Worm (Caenorhabditis elegans) whole organism, young adult: ENCODE results near the gene C40A11.8.

Source experiments
- B0019.2 ChIP-seq: fragments of 200-800 bp; sonication (Bioruptor generic); conservative IDR thresholded peaks from 2 replicates; pipeline ENCODE4 v1.3.6; 2022; ENCODE audit warnings: missing genetic modification reagents, missing genetic modification characterization, missing compliant biosample characterization
- F22D6.2 ChIP-seq: sonication (generic microtip); optimal IDR thresholded peaks from 2 replicates; lab custom pipeline; 2016; ENCODE audit warnings: mild to moderate bottlenecking, missing genetic modification characterization, missing compliant biosample characterization
- F23B12.7 ChIP-seq: sonication (generic microtip); optimal IDR thresholded peaks from 2 replicates; lab custom pipeline; 2017; ENCODE audit warnings: missing genetic modification characterization, mild to moderate bottlenecking, missing compliant biosample characterization, antibody characterized with exemption, moderate library complexity; ENCODE audit not compliant: insufficient read depth
- F37B4.10 ChIP-seq: fragments of 200-800 bp; sonication (Bioruptor generic); IDR thresholded peaks from 2 replicates; pipeline ENCODE4 v1.3.6; 2022; ENCODE audit warnings: missing genetic modification characterization, missing compliant biosample characterization
- F55B11.4 ChIP-seq: sonication (generic microtip); optimal IDR thresholded peaks from 2 replicates; lab custom pipeline; 2016; ENCODE audit warnings: missing compliant biosample characterization, missing genetic modification characterization, borderline replicate concordance; ENCODE audit not compliant: insufficient read depth
- Y53F4B.3 ChIP-seq: fragments of 200-800 bp; sonication (Bioruptor generic); IDR thresholded peaks from 2 replicates; pipeline ENCODE4 v1.3.6; 2022; ENCODE audit warnings: missing genetic modification reagents, missing genetic modification characterization, missing compliant biosample characterization
- Y79H2A.3 ChIP-seq: fragments of 200-800 bp; sonication (Bioruptor generic); conservative IDR thresholded peaks from 2 replicates; pipeline ENCODE4 v1.3.6; 2022; ENCODE audit warnings: missing genetic modification reagents, missing genetic modification characterization, missing compliant biosample characterization
- atf-7 ChIP-seq: sonication (generic microtip); optimal IDR thresholded peaks from 2 replicates; lab custom pipeline; 2017; ENCODE audit warnings: mild to moderate bottlenecking, missing genetic modification characterization, missing compliant biosample characterization
- attf-5 ChIP-seq: fragments of 200-800 bp; sonication (Bioruptor generic); optimal IDR thresholded peaks from 2 replicates; lab custom pipeline; 2018; ENCODE audit warnings: mild to moderate bottlenecking, missing genetic modification characterization, missing compliant biosample characterization
- bed-1 ChIP-seq: fragments of 200-800 bp; sonication (Bioruptor generic); IDR thresholded peaks from 2 replicates; pipeline ENCODE4 v1.3.6; 2022; ENCODE audit warnings: missing genetic modification reagents, missing genetic modification characterization, missing compliant biosample characterization
- ccch-3 ChIP-seq: fragments of 200-800 bp; sonication (Bioruptor generic); optimal IDR thresholded peaks from 2 replicates; lab custom pipeline; 2018; ENCODE audit warnings: mild to moderate bottlenecking, missing genetic modification characterization, missing compliant biosample characterization
- cebp-1 ChIP-seq, 2 experiments: fragments of 200-800 bp in 1 of 2; sonication (Bioruptor generic) in 1 of 2; sonication (generic microtip) in 1 of 2; IDR thresholded peaks in 1 of 2; optimal IDR thresholded peaks in 1 of 2; 2 replicates each; pipeline versions ENCODE4 v1.3.6 to Lab custom; 2017 to 2022; ENCODE audit warnings: missing compliant biosample characterization in 2 of 2, missing genetic modification characterization in 2 of 2, mild to moderate bottlenecking in 1 of 2, missing genetic modification reagents in 1 of 2, moderate library complexity in 1 of 2
- ceh-27 ChIP-seq: fragments of 200-800 bp; sonication (Bioruptor generic); optimal IDR thresholded peaks from 2 replicates; lab custom pipeline; 2018; ENCODE audit warnings: mild to moderate bottlenecking, missing genetic modification characterization, moderate library complexity, missing compliant biosample characterization
- ceh-79 ChIP-seq: sonication (generic microtip); optimal IDR thresholded peaks from 2 replicates; lab custom pipeline; 2017; ENCODE audit warnings: mild to moderate bottlenecking, missing genetic modification characterization, missing compliant biosample characterization
- dpff-1 ChIP-seq: sonication (generic microtip); optimal IDR thresholded peaks from 2 replicates; lab custom pipeline; 2017; ENCODE audit warnings: mild to moderate bottlenecking, missing genetic modification characterization, missing compliant biosample characterization
- dpl-1 ChIP-seq: fragments of 150-350 bp; optimal IDR thresholded peaks from 2 replicates; lab custom pipeline; 2014; ENCODE audit warnings: missing biosample characterization, missing genetic modification reagents, missing genetic modification characterization
- efl-1 ChIP-seq: fragments of 150-350 bp; optimal IDR thresholded peaks from 2 replicates; lab custom pipeline; 2014; ENCODE audit warnings: missing biosample characterization, missing genetic modification reagents, missing genetic modification characterization
- egl-18 ChIP-seq: fragments of 200-800 bp; sonication (Bioruptor generic); IDR thresholded peaks from 2 replicates; pipeline ENCODE4 v1.3.6; 2022; ENCODE audit warnings: missing genetic modification reagents, missing genetic modification characterization, missing compliant biosample characterization
- egrh-3 ChIP-seq: fragments of 200-800 bp; sonication (Bioruptor generic); IDR thresholded peaks from 2 replicates; pipeline ENCODE4 v1.3.6; 2022; ENCODE audit warnings: missing genetic modification reagents, missing genetic modification characterization, missing compliant biosample characterization
- ekl-4 ChIP-seq: fragments of 200-800 bp; sonication (Bioruptor generic); IDR thresholded peaks from 2 replicates; pipeline ENCODE4 v1.3.6; 2022; ENCODE audit warnings: missing genetic modification reagents, missing genetic modification characterization, missing compliant biosample characterization
- gei-17 ChIP-seq: fragments of 200-800 bp; sonication (Bioruptor generic); optimal IDR thresholded peaks from 2 replicates; lab custom pipeline; 2018; ENCODE audit warnings: mild to moderate bottlenecking, missing genetic modification characterization, missing compliant biosample characterization
- him-1 ChIP-seq: sonication (generic microtip); optimal IDR thresholded peaks from 2 replicates; lab custom pipeline; 2016; ENCODE audit warnings: missing genotype, missing genetic modification reagents, missing genetic modification characterization, missing compliant biosample characterization
- hsf-1 ChIP-seq: fragments of 200-800 bp; sonication (Bioruptor generic); IDR thresholded peaks from 2 replicates; pipeline ENCODE4 v1.3.6; 2022; ENCODE audit warnings: missing genetic modification reagents, missing genetic modification characterization, missing compliant biosample characterization
- let-607 ChIP-seq, 2 experiments: fragments of 200-800 bp in 1 of 2; sonication (Bioruptor generic) in 1 of 2; sonication (generic microtip) in 1 of 2; optimal IDR thresholded peaks; 2 replicates each; lab custom pipeline; 2016 to 2018; ENCODE audit warnings: mild to moderate bottlenecking in 2 of 2, missing compliant biosample characterization in 2 of 2, missing genetic modification characterization in 2 of 2, moderate library complexity in 2 of 2, missing genotype in 1 of 2
- lin-40 ChIP-seq: sonication (generic microtip); optimal IDR thresholded peaks from 2 replicates; lab custom pipeline; 2016; ENCODE audit warnings: missing genetic modification characterization, mild to moderate bottlenecking, missing compliant biosample characterization, missing genotype, missing genetic modification reagents
- madf-6 ChIP-seq: fragments of 200-800 bp; sonication (Bioruptor generic); IDR thresholded peaks from 2 replicates; pipeline ENCODE4 v1.3.6; 2022; ENCODE audit warnings: missing genetic modification reagents, missing genetic modification characterization, missing compliant biosample characterization
- madf-8 ChIP-seq: fragments of 200-800 bp; sonication (Bioruptor generic); conservative IDR thresholded peaks from 2 replicates; pipeline ENCODE4 v1.3.6; 2022; ENCODE audit warnings: missing genetic modification reagents, missing genetic modification characterization, missing compliant biosample characterization
- mel-28 ChIP-seq: sonication (generic microtip); optimal IDR thresholded peaks from 2 replicates; lab custom pipeline; 2016; ENCODE audit warnings: borderline replicate concordance, mild to moderate bottlenecking, missing genetic modification characterization, missing compliant biosample characterization
- nfyb-1 ChIP-seq: fragments of 200-800 bp; sonication (Bioruptor generic); IDR thresholded peaks from 2 replicates; pipeline ENCODE4 v1.3.6; 2022; ENCODE audit warnings: missing genetic modification reagents, missing genetic modification characterization, missing compliant biosample characterization
- nhr-179 ChIP-seq: sonication (generic microtip); optimal IDR thresholded peaks from 2 replicates; lab custom pipeline; 2016; ENCODE audit warnings: mild to moderate bottlenecking, missing genetic modification characterization, missing compliant biosample characterization
- nhr-80 ChIP-seq: sonication (generic microtip); optimal IDR thresholded peaks from 2 replicates; lab custom pipeline; 2016; ENCODE audit warnings: missing genetic modification characterization, missing compliant biosample characterization
- snpc-1.3 ChIP-seq: sonication (generic microtip); optimal IDR thresholded peaks from 2 replicates; lab custom pipeline; 2017; ENCODE audit warnings: missing genetic modification characterization, mild to moderate bottlenecking, missing compliant biosample characterization, antibody characterized with exemption, moderate library complexity, missing genotype, missing genetic modification reagents; ENCODE audit not compliant: insufficient read depth
- xnd-1 ChIP-seq: sonication (generic microtip); optimal IDR thresholded peaks from 2 replicates; lab custom pipeline; 2016; ENCODE audit warnings: missing genotype, missing genetic modification reagents, missing genetic modification characterization, missing compliant biosample characterization
- ztf-25 ChIP-seq: fragments of 200-800 bp; sonication (Bioruptor generic); IDR thresholded peaks from 2 replicates; pipeline ENCODE4 v1.3.6; 2022; ENCODE audit warnings: missing genetic modification reagents, missing genetic modification characterization, missing compliant biosample characterization
- ztf-6 ChIP-seq: fragments of 200-800 bp; sonication (Bioruptor generic); IDR thresholded peaks from 2 replicates; pipeline ENCODE4 v1.3.6; 2022; ENCODE audit warnings: missing genetic modification reagents, missing genetic modification characterization, missing compliant biosample characterization

The C40A11.8 gene

ce11 chrII:2186329-2186728, 35.6 kb upstream of the C40A11.8 start, which contains the start of gene gba-2:
TSS of gene gba-2 (minus strand) at chrII:2186434.
- TF ChIP-seq lin-40 (no peak), let-607 (tag; optimal IDR thresholded peaks at IDR 0.05; lab: Kevin White, UChicago) (no peak), madf-8 (GFP tag; lab: Robert Waterston, UW) (no peak), nhr-80 (tag; lab: Kevin White, UChicago) (peak; percentile 50), dpff-1 (no peak), mel-28 (tag; lab: Kevin White, UChicago) (no peak)
- TF ChIP-seq, all 124 proteins: peak for 1

- TF ChIP-seq F23B12.7 (tag; lab: Kevin White, UChicago) (no peak), efl-1 (GFP tag; lab: Kevin White, UChicago) (no peak), bed-1 (no peak), ztf-6 (GFP tag; lab: Robert Waterston, UW) (no peak), him-1 (no peak), B0019.2 (no peak), nhr-179 (tag; lab: Kevin White, UChicago) (no peak), ceh-79 (tag; lab: Kevin White, UChicago) (no peak), ceh-27 (GFP tag; lab: Kevin White, UChicago) (no peak)
Observed at ce11 chrII:2177735-2178134, 27.0 kb upstream of the C40A11.8 start.

ce11 chrII:2176688-2177087, 26.0 kb upstream of the C40A11.8 start, which contains the start of gene gba-1:
TSS of gene gba-1 (plus strand) at chrII:2176741.
- TF ChIP-seq egl-18 (no peak), xnd-1 (tag; lab: Kevin White, UChicago) (no peak), F22D6.2 (tag; lab: Kevin White, UChicago) (no peak), nhr-80 (tag; lab: Kevin White, UChicago) (peak; percentile 38), Y53F4B.3 (GFP tag; lab: Robert Waterston, UW) (no peak)

- no peak for TF ChIP-seq egrh-3 (GFP tag; lab: Robert Waterston, UW)
- TF ChIP-seq F55B11.4 = no peak
- TF ChIP-seq dpl-1 (GFP tag; lab: Kevin White, UChicago) = no peak
- TF ChIP-seq cebp-1 (GFP tag; IDR thresholded peaks at IDR 0.05; lab: Robert Waterston, UW) = no peak
- TF ChIP-seq cebp-1 (tag; optimal IDR thresholded peaks at IDR 0.05; lab: Kevin White, UChicago) = no peak
- TF ChIP-seq ekl-4 (GFP tag; lab: Robert Waterston, UW) = no peak
- no peak for TF ChIP-seq nfyb-1 (GFP tag; lab: Robert Waterston, UW)
- TF ChIP-seq gei-17 (GFP tag; lab: Kevin White, UChicago) = no peak
- no peak for TF ChIP-seq ccch-3 (GFP tag; lab: Kevin White, UChicago)
- TF ChIP-seq F23B12.7 (tag; lab: Kevin White, UChicago) = no peak
- TF ChIP-seq F37B4.10 (GFP tag; lab: Robert Waterston, UW) = no peak
- no peak for TF ChIP-seq egl-18
- no peak for TF ChIP-seq nhr-80 (tag; lab: Kevin White, UChicago)
- no peak for TF ChIP-seq ztf-25 (GFP tag; lab: Robert Waterston, UW)
Observed at ce11 chrII:2175367-2175766, 24.6 kb upstream of the C40A11.8 start, which contains the start of gene C33C12.7. TSS of gene C33C12.7 (minus strand) at chrII:2175467.

DNA sequence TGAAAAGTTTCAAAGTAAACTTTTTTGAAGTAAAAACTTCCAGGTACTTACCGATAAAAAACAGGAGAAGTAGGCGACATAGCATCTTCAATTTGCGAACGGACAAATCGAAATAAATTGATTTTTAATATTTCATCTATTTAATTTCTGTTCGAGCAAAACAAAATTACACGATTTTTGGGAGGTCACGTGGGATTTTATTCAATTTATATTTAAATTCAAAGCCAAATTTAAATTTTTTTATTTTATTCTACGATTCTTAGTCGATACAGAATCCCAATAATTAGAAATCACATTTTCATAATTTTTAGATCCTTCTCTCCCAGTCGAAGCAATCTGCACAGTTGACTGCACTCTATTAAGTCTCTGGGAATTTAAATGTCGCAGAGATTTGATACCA, 19.4 kb upstream of the C40A11.8 start, which contains the start of gene C33C12.12:
C33C12.12 (minus strand) TSS at position 101 of the 400 bp plus-strand sequence.
- TF ChIP-seq madf-6 (GFP tag; lab: Robert Waterston, UW) (no peak), atf-7 (tag; lab: Kevin White, UChicago) (no peak), xnd-1 (tag; lab: Kevin White, UChicago) (no peak), Y79H2A.3 (no peak), snpc-1.3 (tag; lab: Kevin White, UChicago) (no peak), hsf-1 (GFP tag; lab: Robert Waterston, UW) (no peak), attf-5 (GFP tag; lab: Kevin White, UChicago) (no peak)
